Worm (Caenorhabditis elegans) whole organism, L1 larva: ENCODE data around the gene Y75B8A.24.

Experiments
- lin-35 ChIP-seq, 2 experiments: fragments of 150-350 bp; optimal IDR thresholded peaks; 2 replicates each; lab custom pipeline; 2014; ENCODE audit warnings: missing biosample characterization in 2 of 2, missing genetic modification characterization in 2 of 2, missing genetic modification reagents in 2 of 2
- nhr-19 ChIP-seq: fragments of 200-800 bp; sonication (Bioruptor generic); conservative IDR thresholded peaks from 2 replicates; pipeline ENCODE4 v1.3.6; 2022; ENCODE audit warnings: missing genetic modification characterization, missing compliant biosample characterization
- nhr-20 ChIP-seq: sonication (generic microtip); optimal IDR thresholded peaks from 2 replicates; lab custom pipeline; 2016; ENCODE audit warnings: mild to moderate bottlenecking, missing genetic modification characterization, missing compliant biosample characterization
- nhr-77 ChIP-seq: fragments of 150-350 bp; optimal IDR thresholded peaks from 2 replicates; lab custom pipeline; 2014; ENCODE audit warnings: missing biosample characterization, missing genetic modification characterization

- no peak for TF ChIP-seq nhr-77
- no peak for TF ChIP-seq nhr-20
- TF ChIP-seq lin-35 (GFP tag; optimal IDR thresholded peaks at IDR 0.05; lab: Kevin White, UChicago): no peak
- TF ChIP-seq nhr-19 (GFP tag; lab: Robert Waterston, UW): no peak
These were observed 52.7 kb downstream of the Y75B8A.24 start for ce11 chrIII:12220820-12221219.
